Worm (Caenorhabditis elegans) whole organism, mixed stage, embryonic: ENCODE measurements around the gene pnp-1.

Experiments
- M03D4.4 ChIP-seq: sonication (generic microtip); optimal IDR thresholded peaks from 2 replicates; lab custom pipeline; 2017; ENCODE audit warnings: mild to moderate bottlenecking, missing genetic modification characterization, missing compliant biosample characterization
- bed-3 ChIP-seq: fragments of 200-800 bp; sonication (Bioruptor generic); optimal IDR thresholded peaks from 3 replicates; lab custom pipeline; 2018; ENCODE audit warnings: mild to moderate bottlenecking, missing genetic modification characterization, moderate library complexity, missing compliant biosample characterization
- blmp-1 ChIP-seq: fragments of 150-350 bp; optimal IDR thresholded peaks from 2 replicates; lab custom pipeline; 2014; ENCODE audit warnings: missing biosample characterization, missing genetic modification characterization
- ceh-39 ChIP-seq: fragments of 150-350 bp; optimal IDR thresholded peaks from 2 replicates; lab custom pipeline; 2014; ENCODE audit warnings: missing biosample characterization, missing genetic modification characterization
- ceh-43 ChIP-seq: fragments of 200-800 bp; sonication (Bioruptor generic); optimal IDR thresholded peaks from 2 replicates; lab custom pipeline; 2018; ENCODE audit warnings: mild to moderate bottlenecking, missing genetic modification characterization, moderate library complexity, missing compliant biosample characterization
- ceh-83 ChIP-seq: fragments of 200-800 bp; sonication (Bioruptor generic); optimal IDR thresholded peaks from 2 replicates; lab custom pipeline; 2018; ENCODE audit warnings: mild to moderate bottlenecking, missing genetic modification characterization, missing compliant biosample characterization
- ces-1 ChIP-seq: fragments of 150-350 bp; optimal IDR thresholded peaks from 2 replicates; lab custom pipeline; 2014; ENCODE audit warnings: missing biosample characterization, missing genetic modification reagents, missing genetic modification characterization
- drap-1 ChIP-seq: fragments of 200-800 bp; sonication (Bioruptor generic); optimal IDR thresholded peaks from 3 replicates; lab custom pipeline; 2018; ENCODE audit warnings: mild to moderate bottlenecking, missing genetic modification characterization, missing compliant biosample characterization
- elt-1 ChIP-seq: sonication (generic microtip); optimal IDR thresholded peaks from 2 replicates; lab custom pipeline; 2017; ENCODE audit warnings: missing genetic modification characterization, mild to moderate bottlenecking, missing compliant biosample characterization, antibody characterized with exemption, moderate library complexity, borderline replicate concordance; ENCODE audit not compliant: insufficient read depth
- elt-3 ChIP-seq: fragments of 150-350 bp; optimal IDR thresholded peaks from 2 replicates; lab custom pipeline; 2014; ENCODE audit warnings: missing biosample characterization, missing genetic modification characterization
- flh-1 ChIP-seq: fragments of 200-800 bp; sonication (Bioruptor generic); optimal IDR thresholded peaks from 2 replicates; lab custom pipeline; 2018; ENCODE audit warnings: mild to moderate bottlenecking, missing genetic modification characterization, moderate library complexity, missing compliant biosample characterization
- ham-2 ChIP-seq: fragments of 200-800 bp; sonication (Bioruptor generic); optimal IDR thresholded peaks from 2 replicates; lab custom pipeline; 2018; ENCODE audit warnings: mild to moderate bottlenecking, missing genetic modification characterization, missing compliant biosample characterization
- hlh-1 ChIP-seq: fragments of 150-350 bp; optimal IDR thresholded peaks from 2 replicates; lab custom pipeline; 2014; ENCODE audit warnings: missing biosample characterization, missing genetic modification reagents, missing genetic modification characterization
- lin-13 ChIP-seq: fragments of 150-350 bp; optimal IDR thresholded peaks from 2 replicates; lab custom pipeline; 2014; ENCODE audit warnings: missing biosample characterization, missing genetic modification characterization
- lin-32 ChIP-seq: fragments of 200-800 bp; sonication (Bioruptor generic); optimal IDR thresholded peaks from 2 replicates; lab custom pipeline; 2018; ENCODE audit warnings: mild to moderate bottlenecking, missing genetic modification characterization, missing compliant biosample characterization
- mab-5 ChIP-seq: fragments of 150-350 bp; optimal IDR thresholded peaks from 2 replicates; lab custom pipeline; 2014; ENCODE audit warnings: missing biosample characterization, missing genetic modification characterization
- mep-1 ChIP-seq: fragments of 150-350 bp; optimal IDR thresholded peaks from 2 replicates; lab custom pipeline; 2017; ENCODE audit warnings: missing biosample characterization, missing genetic modification reagents, missing genetic modification characterization, inconsistent platforms
- mls-2 ChIP-seq: sonication (generic microtip); optimal IDR thresholded peaks from 2 replicates; lab custom pipeline; 2016; ENCODE audit warnings: mild to moderate bottlenecking, missing genetic modification characterization, moderate library complexity, missing compliant biosample characterization
- nhr-12 ChIP-seq: fragments of 150-350 bp; optimal IDR thresholded peaks from 2 replicates; lab custom pipeline; 2014; ENCODE audit warnings: missing biosample characterization, missing genetic modification characterization
- nhr-2 ChIP-seq: fragments of 150-350 bp; optimal IDR thresholded peaks from 2 replicates; lab custom pipeline; 2014; ENCODE audit warnings: missing biosample characterization, missing genetic modification characterization
- nhr-237 ChIP-seq: fragments of 150-350 bp; optimal IDR thresholded peaks from 2 replicates; lab custom pipeline; 2014; ENCODE audit warnings: missing biosample characterization, missing genetic modification characterization
- nhr-28 ChIP-seq: fragments of 150-350 bp; optimal IDR thresholded peaks from 2 replicates; lab custom pipeline; 2014; ENCODE audit warnings: missing biosample characterization, missing genetic modification characterization
- nhr-76 ChIP-seq: sonication (generic microtip); optimal IDR thresholded peaks from 2 replicates; lab custom pipeline; 2017; ENCODE audit warnings: missing biosample characterization, missing genetic modification characterization
- sptf-1 ChIP-seq: sonication (generic microtip); optimal IDR thresholded peaks from 2 replicates; lab custom pipeline; 2017; ENCODE audit warnings: mild to moderate bottlenecking, missing genetic modification characterization, moderate library complexity, missing compliant biosample characterization
- tbx-8 ChIP-seq: fragments of 200-800 bp; sonication (Bioruptor generic); optimal IDR thresholded peaks from 2 replicates; lab custom pipeline; 2018; ENCODE audit warnings: mild to moderate bottlenecking, missing genetic modification characterization, moderate library complexity, missing compliant biosample characterization
- unc-120 ChIP-seq: sonication (generic microtip); optimal IDR thresholded peaks from 2 replicates; lab custom pipeline; 2017; ENCODE audit warnings: missing genetic modification characterization, missing compliant biosample characterization; ENCODE audit not compliant: poor library complexity, severe bottlenecking
- unc-39 ChIP-seq: fragments of 150-350 bp; optimal IDR thresholded peaks from 2 replicates; lab custom pipeline; 2014; ENCODE audit warnings: missing biosample characterization, missing genetic modification characterization
- unc-62 ChIP-seq: fragments of 150-350 bp; optimal IDR thresholded peaks from 2 replicates; lab custom pipeline; 2014; ENCODE audit warnings: missing biosample characterization, missing genetic modification reagents, missing genetic modification characterization
- ztf-11 ChIP-seq: fragments of 150-350 bp; optimal IDR thresholded peaks from 2 replicates; lab custom pipeline; 2014; ENCODE audit warnings: missing biosample characterization, missing genetic modification characterization

Gene pnp-1

ce11 chrIV:298204-298603 is at the start of gene pnp-1:
TSS of gene pnp-1 (minus strand) at chrIV:298304.
- no peak for TF ChIP-seq nhr-12 (tag; lab: Kevin White, UChicago)
- no peak for TF ChIP-seq ceh-39 (tag; lab: Kevin White, UChicago)
- no peak for TF ChIP-seq lin-13 (tag; lab: Kevin White, UChicago)
- TF ChIP-seq ham-2 (GFP tag; lab: Kevin White, UChicago), result no peak
- no peak for TF ChIP-seq flh-1
- no peak for TF ChIP-seq unc-62 (GFP tag; lab: Kevin White, UChicago)
- TF ChIP-seq hlh-1, result no peak
- TF ChIP-seq nhr-2 (tag; lab: Kevin White, UChicago), result no peak
- TF ChIP-seq drap-1 (GFP tag; lab: Kevin White, UChicago), result no peak
- TF ChIP-seq ceh-83 (GFP tag; lab: Kevin White, UChicago), result no peak
- TF ChIP-seq elt-3 (tag; lab: Kevin White, UChicago), result no peak
- no peak for TF ChIP-seq blmp-1 (tag; lab: Kevin White, UChicago)
- no peak for TF ChIP-seq mls-2 (tag; lab: Kevin White, UChicago)
- TF ChIP-seq ztf-11 (tag; lab: Kevin White, UChicago), result no peak
- TF ChIP-seq tbx-8, result no peak
- no peak for TF ChIP-seq mep-1 (tag; lab: Kevin White, UChicago)
- no peak for TF ChIP-seq bed-3 (GFP tag; lab: Kevin White, UChicago)
- TF ChIP-seq ces-1 (GFP tag; lab: Kevin White, UChicago), result no peak

- TF ChIP-seq drap-1 (GFP tag; lab: Kevin White, UChicago) (no peak), lin-32 (GFP tag; lab: Kevin White, UChicago) (no peak), flh-1 (no peak)
Observed at ce11 chrIV:343279-343678, 45.2 kb upstream of the pnp-1 start.

ce11 chrIV:339508-339907 is 41.4 kb upstream of the pnp-1 start, which contains the start of gene cdh-8:
TSS of gene cdh-8 (plus strand) at chrIV:339808.
- TF ChIP-seq unc-39 (tag; lab: Kevin White, UChicago) (no peak), M03D4.4 (tag; lab: Kevin White, UChicago) (no peak), bed-3 (GFP tag; lab: Kevin White, UChicago) (no peak), hlh-1 (no peak), ces-1 (GFP tag; lab: Kevin White, UChicago) (peak; percentile 47), ceh-39 (tag; lab: Kevin White, UChicago) (no peak), nhr-237 (tag; lab: Kevin White, UChicago) (no peak)

- TF ChIP-seq ham-2 (GFP tag; lab: Kevin White, UChicago) (no peak), elt-3 (tag; lab: Kevin White, UChicago) (no peak)
- TF ChIP-seq, all 35 proteins: peak for 0
Observed at ce11 chrIV:338192-338831, 40.2 kb upstream of the pnp-1 start.

ce11 chrIV:337128-337646 is 39.1 kb upstream of the pnp-1 start, which contains the start of gene pxmp-4:
TSS of gene pxmp-4 (minus strand) at chrIV:337178.
- TF ChIP-seq nhr-76, result no peak
- no peak for TF ChIP-seq ztf-11 (tag; lab: Kevin White, UChicago)
- no peak for TF ChIP-seq tbx-8
- no peak for TF ChIP-seq blmp-1 (tag; lab: Kevin White, UChicago)
- TF ChIP-seq sptf-1 (tag; lab: Kevin White, UChicago), result no peak
- TF ChIP-seq nhr-28, result no peak
- no peak for TF ChIP-seq ces-1 (GFP tag; lab: Kevin White, UChicago)
- TF ChIP-seq ceh-43 (GFP tag; lab: Kevin White, UChicago), result no peak
- TF ChIP-seq ceh-83 (GFP tag; lab: Kevin White, UChicago), result no peak
- no peak for TF ChIP-seq nhr-237 (tag; lab: Kevin White, UChicago)
- no peak for TF ChIP-seq bed-3 (GFP tag; lab: Kevin White, UChicago)
- no peak for TF ChIP-seq unc-39 (tag; lab: Kevin White, UChicago)
- TF ChIP-seq mab-5 (tag; lab: Kevin White, UChicago), result no peak
- TF ChIP-seq unc-120 (tag; lab: Kevin White, UChicago), result no peak
- no peak for TF ChIP-seq elt-1 (tag; lab: Kevin White, UChicago)
